Fruit fly (Drosophila melanogaster) whole organism, embryonic: ENCODE data around the gene Lamtor4.

Source experiments
- CG10431 ChIP-seq: fragments of 200-800 bp; sonication (Bioruptor generic); optimal IDR thresholded peaks from 3 replicates; lab custom pipeline; 2018; ENCODE audit warnings: missing biosample characterization, mild to moderate bottlenecking, missing genetic modification characterization
- CG10543 ChIP-seq: fragments of 200-800 bp; sonication (Bioruptor generic); optimal IDR thresholded peaks from 3 replicates; lab custom pipeline; 2017; ENCODE audit warnings: missing biosample characterization, mild to moderate bottlenecking, missing genetic modification characterization, moderate library complexity
- CG12299 ChIP-seq: fragments of 200-800 bp; sonication (Bioruptor generic); optimal IDR thresholded peaks from 2 replicates; lab custom pipeline; 2018; ENCODE audit warnings: missing biosample characterization, mild to moderate bottlenecking, missing genetic modification characterization
- CG13296 ChIP-seq: fragments of 200-800 bp; sonication (Bioruptor generic); optimal IDR thresholded peaks from 3 replicates; lab custom pipeline; 2018; ENCODE audit warnings: missing biosample characterization, mild to moderate bottlenecking, missing genetic modification characterization
- CG14014 ChIP-seq: fragments of 200-800 bp; sonication (Bioruptor generic); IDR thresholded peaks from 2 replicates; pipeline ENCODE4 v1.3.6; 2022; ENCODE audit warnings: missing biosample characterization, missing genetic modification characterization
- CG15073 ChIP-seq: fragments of 200-800 bp; sonication (Bioruptor generic); optimal IDR thresholded peaks from 2 replicates; lab custom pipeline; 2016; ENCODE audit warnings: missing biosample characterization, missing genetic modification characterization
- CG15696 ChIP-seq: fragments of 200-800 bp; sonication (Bioruptor generic); optimal IDR thresholded peaks from 2 replicates; lab custom pipeline; 2019; ENCODE audit warnings: missing biosample characterization, mild to moderate bottlenecking, missing genetic modification characterization, moderate library complexity
- CG16815 ChIP-seq: fragments of 200-800 bp; sonication (Bioruptor generic); optimal IDR thresholded peaks from 3 replicates; lab custom pipeline; 2017; ENCODE audit warnings: missing biosample characterization, mild to moderate bottlenecking, missing genetic modification characterization
- CG17802 ChIP-seq: fragments of 200-800 bp; sonication (Bioruptor generic); optimal IDR thresholded peaks from 2 replicates; lab custom pipeline; 2018; ENCODE audit warnings: missing biosample characterization, mild to moderate bottlenecking, missing genetic modification characterization, moderate library complexity
- CG18599 ChIP-seq: fragments of 200-800 bp; sonication (Bioruptor generic); optimal IDR thresholded peaks from 3 replicates; lab custom pipeline; 2017; ENCODE audit warnings: missing biosample characterization, missing genetic modification characterization, mild to moderate bottlenecking, moderate library complexity, missing genetic modification reagents
- CG2712 ChIP-seq: fragments of 200-800 bp; optimal IDR thresholded peaks from 3 replicates; lab custom pipeline; 2019; ENCODE audit warnings: missing biosample characterization, mild to moderate bottlenecking, missing genetic modification characterization, moderate library complexity
- CG30403 ChIP-seq: fragments of 200-800 bp; sonication (Bioruptor generic); optimal IDR thresholded peaks from 3 replicates; lab custom pipeline; 2016; ENCODE audit warnings: missing biosample characterization, missing genetic modification characterization
- CG34376 ChIP-seq: fragments of 200-800 bp; sonication (Bioruptor generic); optimal IDR thresholded peaks from 2 replicates; lab custom pipeline; 2018; ENCODE audit warnings: missing biosample characterization, mild to moderate bottlenecking, missing genetic modification characterization
- CG34422 ChIP-seq: fragments of 200-800 bp; sonication (Bioruptor generic); IDR thresholded peaks from 3 replicates; pipeline ENCODE4 v1.3.6; 2022; ENCODE audit warnings: missing biosample characterization, missing genetic modification characterization
- CG3847 ChIP-seq: fragments of 200-800 bp; sonication (Bioruptor generic); IDR thresholded peaks from 2 replicates; pipeline ENCODE4 v1.3.6; 2022; ENCODE audit warnings: missing biosample characterization, missing genetic modification characterization
- CG4617 ChIP-seq: fragments of 200-800 bp; sonication (Bioruptor generic); optimal IDR thresholded peaks from 3 replicates; lab custom pipeline; 2016; ENCODE audit warnings: missing biosample characterization, missing genetic modification characterization, borderline replicate concordance
- CG6683 ChIP-seq: fragments of 200-800 bp; sonication (Bioruptor generic); optimal IDR thresholded peaks from 2 replicates; lab custom pipeline; 2017; ENCODE audit warnings: missing biosample characterization, mild to moderate bottlenecking, missing genetic modification characterization, missing genetic modification reagents
- CG6689 ChIP-seq: fragments of 200-800 bp; sonication (Bioruptor generic); IDR thresholded peaks from 2 replicates; pipeline ENCODE4 v1.3.6; 2022; ENCODE audit warnings: missing biosample characterization, missing genetic modification characterization
- CG8944 ChIP-seq: fragments of 200-800 bp; sonication (Bioruptor generic); optimal IDR thresholded peaks from 3 replicates; lab custom pipeline; 2016; ENCODE audit warnings: missing biosample characterization, missing genetic modification characterization
- CrebB ChIP-seq: fragments of 200-800 bp; sonication (Bioruptor generic); optimal IDR thresholded peaks from 3 replicates; lab custom pipeline; 2018; ENCODE audit warnings: missing biosample characterization, mild to moderate bottlenecking, missing genetic modification characterization
- D ChIP-seq, 2 experiments: fragments of 200-800 bp in 1 of 2; fragments of >200 bp in 1 of 2; sonication (Bioruptor generic) in 1 of 2; optimal IDR thresholded peaks; 2 replicates in 1 of 2; 3 replicates in 1 of 2; lab custom pipeline; 2017; ENCODE audit warnings: mild to moderate bottlenecking in 1 of 2, missing biosample characterization in 1 of 2, missing genetic modification characterization in 1 of 2, missing genetic modification reagents in 1 of 2
- D19B ChIP-seq: fragments of 200-800 bp; sonication (Bioruptor generic); optimal IDR thresholded peaks from 2 replicates; lab custom pipeline; 2017; ENCODE audit warnings: missing biosample characterization, mild to moderate bottlenecking, missing genetic modification characterization
- Drgx ChIP-seq: fragments of 200-800 bp; sonication (Bioruptor generic); IDR thresholded peaks from 2 replicates; pipeline ENCODE4 v1.3.6; 2022; ENCODE audit warnings: missing biosample characterization, missing genetic modification characterization
- ERR ChIP-seq: fragments of 200-800 bp; sonication (Bioruptor generic); optimal IDR thresholded peaks from 2 replicates; lab custom pipeline; 2016; ENCODE audit warnings: missing biosample characterization, missing genetic modification characterization
- Ets65A ChIP-seq: fragments of 200-800 bp; sonication (Bioruptor generic); peaks from one replicate; lab custom pipeline; 2016; ENCODE audit warnings: missing biosample characterization, missing genetic modification characterization
- Fer3 ChIP-seq: fragments of 200-800 bp; sonication (Bioruptor generic); optimal IDR thresholded peaks from 2 replicates; lab custom pipeline; 2018; ENCODE audit warnings: missing biosample characterization, mild to moderate bottlenecking, missing genetic modification characterization, moderate library complexity
- HLHmδ ChIP-seq: fragments of 200-800 bp; sonication (Bioruptor generic); optimal IDR thresholded peaks from 2 replicates; lab custom pipeline; 2018; ENCODE audit warnings: missing biosample characterization, mild to moderate bottlenecking, missing genetic modification characterization, moderate library complexity
- Hand ChIP-seq: fragments of 200-800 bp; sonication (Bioruptor generic); optimal IDR thresholded peaks from 2 replicates; lab custom pipeline; 2017; ENCODE audit warnings: mild to moderate bottlenecking, missing biosample characterization, missing genetic modification reagents, missing genetic modification characterization
- Hr3 ChIP-seq: fragments of 200-800 bp; sonication (Bioruptor generic); optimal IDR thresholded peaks from 3 replicates; lab custom pipeline; 2016; ENCODE audit warnings: missing biosample characterization, missing genetic modification characterization
- Lhr ChIP-seq: fragments of 200-800 bp; sonication (Bioruptor generic); optimal IDR thresholded peaks from 3 replicates; lab custom pipeline; 2017; ENCODE audit warnings: mild to moderate bottlenecking, missing biosample characterization, missing genetic modification reagents, missing genetic modification characterization
- MBD-R2 ChIP-seq: fragments of 200-800 bp; sonication (Bioruptor generic); IDR thresholded peaks from 2 replicates; pipeline ENCODE4 v1.3.6; 2022; ENCODE audit warnings: missing biosample characterization, missing genetic modification characterization
- MESR4 ChIP-seq: fragments of 200-800 bp; sonication (Bioruptor generic); optimal IDR thresholded peaks from 2 replicates; lab custom pipeline; 2018; ENCODE audit warnings: missing biosample characterization, mild to moderate bottlenecking, missing genetic modification characterization, moderate library complexity
- Poxn ChIP-seq: fragments of 200-800 bp; sonication (Bioruptor generic); IDR thresholded peaks from 2 replicates; pipeline ENCODE4 v1.3.6; 2022; ENCODE audit warnings: missing biosample characterization, missing genetic modification characterization
- Sox100B ChIP-seq: fragments of 200-800 bp; sonication (Bioruptor generic); optimal IDR thresholded peaks from 3 replicates; lab custom pipeline; 2018; ENCODE audit warnings: missing biosample characterization, mild to moderate bottlenecking, missing genetic modification characterization
- Stat92E ChIP-seq, 3 experiments: fragments of >200 bp in 2 of 3; fragments of 200-800 bp in 1 of 3; sonication (Bioruptor generic) in 1 of 3; optimal IDR thresholded peaks; 2 replicates each; lab custom pipeline; 2017 to 2019; ENCODE audit warnings: missing biosample characterization in 3 of 3, missing genetic modification characterization in 3 of 3, mild to moderate bottlenecking in 1 of 3, moderate library complexity in 1 of 3
- ac ChIP-seq: fragments of 200-800 bp; sonication (Bioruptor generic); optimal IDR thresholded peaks from 3 replicates; lab custom pipeline; 2017; ENCODE audit warnings: missing biosample characterization, mild to moderate bottlenecking, missing genetic modification characterization
- bcd ChIP-seq: fragments of 200-800 bp; sonication (Bioruptor generic); optimal IDR thresholded peaks from 2 replicates; lab custom pipeline; 2017; ENCODE audit warnings: missing biosample characterization, mild to moderate bottlenecking, missing genetic modification characterization
- bowl ChIP-seq: fragments of 200-800 bp; sonication (Bioruptor generic); IDR thresholded peaks from 2 replicates; pipeline ENCODE4 v1.3.6; 2022; ENCODE audit warnings: missing biosample characterization, missing genetic modification characterization
- br ChIP-seq: fragments of >200 bp; optimal IDR thresholded peaks from 2 replicates; lab custom pipeline; 2017
- cas ChIP-seq: fragments of 200-800 bp; sonication (Bioruptor generic); IDR thresholded peaks from 2 replicates; pipeline ENCODE4 v1.3.6; 2022; ENCODE audit warnings: missing biosample characterization, missing genetic modification characterization
- cg ChIP-seq: fragments of 200-800 bp; sonication (Bioruptor generic); optimal IDR thresholded peaks from 3 replicates; lab custom pipeline; 2019; ENCODE audit warnings: missing biosample characterization, mild to moderate bottlenecking, missing genetic modification characterization, moderate library complexity
- dysf ChIP-seq: fragments of 200-800 bp; sonication (Bioruptor generic); IDR thresholded peaks from 3 replicates; pipeline ENCODE4 v1.3.6; 2022; ENCODE audit warnings: missing biosample characterization, missing genetic modification characterization
- fd96Cb ChIP-seq: fragments of 200-800 bp; sonication (Bioruptor generic); optimal IDR thresholded peaks from 2 replicates; lab custom pipeline; 2018; ENCODE audit warnings: missing biosample characterization, mild to moderate bottlenecking, missing genetic modification characterization, moderate library complexity
- gce ChIP-seq: fragments of 200-800 bp; sonication (Bioruptor generic); IDR thresholded peaks from 3 replicates; pipeline ENCODE4 v1.3.6; 2022; ENCODE audit warnings: missing biosample characterization, missing genetic modification characterization
- knrl ChIP-seq: fragments of 200-800 bp; sonication (Bioruptor generic); IDR thresholded peaks from 3 replicates; pipeline ENCODE4 v1.3.6; 2022; ENCODE audit warnings: missing biosample characterization, missing genetic modification characterization; ENCODE audit not compliant: partially characterized antibody
- lab ChIP-seq: fragments of 200-800 bp; sonication (Bioruptor generic); optimal IDR thresholded peaks from 3 replicates; lab custom pipeline; 2017; ENCODE audit warnings: missing biosample characterization, missing genetic modification characterization, mild to moderate bottlenecking, moderate library complexity, missing genetic modification reagents
- onecut ChIP-seq: fragments of 200-800 bp; sonication (Bioruptor generic); IDR thresholded peaks from 2 replicates; pipeline ENCODE4 v1.3.6; 2022; ENCODE audit warnings: missing biosample characterization, missing genetic modification characterization
- salm ChIP-seq: fragments of 200-800 bp; sonication (Bioruptor generic); optimal IDR thresholded peaks from 2 replicates; lab custom pipeline; 2018; ENCODE audit warnings: missing biosample characterization, mild to moderate bottlenecking, missing genetic modification characterization
- seq ChIP-seq: fragments of 200-800 bp; sonication (Bioruptor generic); IDR thresholded peaks from 2 replicates; pipeline ENCODE4 v1.3.6; 2022; ENCODE audit warnings: missing biosample characterization, missing genetic modification characterization
- slbo ChIP-seq: fragments of 200-800 bp; sonication (Bioruptor generic); IDR thresholded peaks from 2 replicates; pipeline ENCODE4 v1.3.6; 2022; ENCODE audit warnings: missing biosample characterization, missing genetic modification characterization
- slou ChIP-seq: fragments of 200-800 bp; sonication (Bioruptor generic); optimal IDR thresholded peaks from 3 replicates; lab custom pipeline; 2016; ENCODE audit warnings: missing biosample characterization, missing genetic modification characterization

Lamtor4 gene

dm6 chr3L:3873094-3873493 lies 23.6 kb upstream of the Lamtor4 start (continued):
- TF ChIP-seq Drgx (GFP tag; lab: Robert Waterston, UW) (no peak), Sox100B (GFP tag; lab: Kevin White, UChicago) (peak; percentile 37), gce (no peak), salm (tag; lab: Kevin White, UChicago) (no peak), CG34376 (GFP tag; lab: Kevin White, UChicago) (no peak), slou (GFP tag; lab: Kevin White, UChicago) (no peak), cg (GFP tag; lab: Kevin White, UChicago) (no peak), CrebB (no peak), lab (GFP tag; lab: Kevin White, UChicago) (no peak), CG12299 (no peak), fd96Cb (tag; lab: Kevin White, UChicago) (peak; percentile 36), ac (GFP tag; lab: Kevin White, UChicago) (no peak), Hand (GFP tag; lab: Kevin White, UChicago) (no peak), MBD-R2 (GFP tag; lab: Robert Waterston, UW) (no peak), CG3847 (GFP tag; lab: Robert Waterston, UW) (no peak), CG4617 (GFP tag; lab: Kevin White, UChicago) (no peak), Ets65A (GFP tag; lab: Kevin White, UChicago) (no peak), CG6689 (GFP tag; lab: Robert Waterston, UW) (peak; percentile 37; the same call in 1 of the 2 replicates), CG30403 (GFP tag; lab: Kevin White, UChicago) (peak; percentile 47), CG6683 (GFP tag; lab: Kevin White, UChicago) (no peak), cas (GFP tag; lab: Robert Waterston, UW) (no peak), Stat92E (GFP tag; optimal IDR thresholded peaks at IDR 0.05; lab: Kevin White, UChicago) (peak in 1 of 3 experiments; percentile 44), br (lab: Kevin White, UChicago) (no peak), CG16815 (GFP tag; lab: Kevin White, UChicago) (peak; percentile 29), bowl (GFP tag; lab: Robert Waterston, UW) (no peak), ERR (no peak), seq (GFP tag; lab: Robert Waterston, UW) (no peak), CG17802 (tag; lab: Kevin White, UChicago) (no peak), CG15696 (tag; lab: Kevin White, UChicago) (no peak), Hr3 (GFP tag; lab: Kevin White, UChicago) (no peak), Poxn (GFP tag; lab: Robert Waterston, UW) (no peak), CG34422 (GFP tag; lab: Robert Waterston, UW) (no peak; the same call in 2 of the 3 replicates), CG2712 (tag; lab: Kevin White, UChicago) (peak; percentile 79), MESR4 (no peak), D19B (GFP tag; lab: Kevin White, UChicago) (no peak), CG8944 (GFP tag; lab: Kevin White, UChicago) (no peak), knrl (GFP tag; lab: Robert Waterston, UW) (no peak), onecut (no peak), CG10543 (no peak), CG15073 (GFP tag; lab: Kevin White, UChicago) (no peak), dysf (GFP tag; lab: Robert Waterston, UW) (no peak), slbo (GFP tag; lab: Robert Waterston, UW) (no peak), HLHmδ (GFP tag; lab: Kevin White, UChicago) (no peak), CG13296 (GFP tag; lab: Kevin White, UChicago) (no peak), bcd (GFP tag; lab: Kevin White, UChicago) (peak; percentile 9), Fer3 (tag; lab: Kevin White, UChicago) (no peak), CG10431 (GFP tag; lab: Kevin White, UChicago) (no peak), D (optimal IDR thresholded peaks at IDR 0.05; lab: Kevin White, UChicago) (no peak), D (GFP tag; optimal IDR thresholded peaks at IDR 0.05; lab: Kevin White, UChicago) (peak; percentile 29), CG18599 (GFP tag; lab: Kevin White, UChicago) (no peak), Lhr (GFP tag; lab: Kevin White, UChicago) (peak; percentile 18), CG14014 (GFP tag; lab: Robert Waterston, UW) (no peak)
